Worm (Caenorhabditis elegans) whole organism, L1 larva: Measurements from ENCODE around the gene pqn-51.

Experiments used
- Y116A8C.19 ChIP-seq: sonication (generic microtip); optimal IDR thresholded peaks from 2 replicates; lab custom pipeline; 2016; ENCODE audit warnings: missing compliant biosample characterization, missing genetic modification characterization, borderline replicate concordance
- aha-1 ChIP-seq: fragments of 150-350 bp; optimal IDR thresholded peaks from 2 replicates; lab custom pipeline; 2014; ENCODE audit warnings: missing biosample characterization, missing genetic modification characterization
- blmp-1 ChIP-seq: fragments of 150-350 bp; optimal IDR thresholded peaks from 2 replicates; lab custom pipeline; 2014; ENCODE audit warnings: missing biosample characterization, missing genetic modification characterization
- ceh-88 ChIP-seq: fragments of 200-800 bp; sonication (Bioruptor generic); IDR thresholded peaks from 2 replicates; pipeline ENCODE4 v1.3.6; 2022; ENCODE audit warnings: missing genetic modification characterization, missing compliant biosample characterization
- ceh-90 ChIP-seq: sonication (generic microtip); optimal IDR thresholded peaks from 2 replicates; lab custom pipeline; 2016; ENCODE audit warnings: missing genetic modification characterization, missing compliant biosample characterization
- ces-1 ChIP-seq: fragments of 150-350 bp; optimal IDR thresholded peaks from 2 replicates; lab custom pipeline; 2014; ENCODE audit warnings: missing biosample characterization, missing genetic modification reagents, missing genetic modification characterization
- dpl-1 ChIP-seq, 3 experiments: fragments of 150-350 bp in 2 of 3; sonication (generic microtip) in 1 of 3; optimal IDR thresholded peaks; 2 replicates each; lab custom pipeline; 2014 to 2017; ENCODE audit warnings: missing biosample characterization in 3 of 3, missing genetic modification characterization in 3 of 3, missing genetic modification reagents in 3 of 3
- efl-1 ChIP-seq, 4 experiments: fragments of 150-350 bp; optimal IDR thresholded peaks in 3 of 4; peaks in 1 of 4; 1 replicate in 1 of 4; 2 replicates in 3 of 4; lab custom pipeline; 2014; ENCODE audit warnings: missing biosample characterization in 2 of 4, missing genetic modification characterization in 2 of 4, missing genetic modification reagents in 2 of 4
- egl-13 ChIP-seq: sonication (generic microtip); optimal IDR thresholded peaks from 2 replicates; lab custom pipeline; 2016; ENCODE audit warnings: missing genotype, missing genetic modification reagents, missing genetic modification characterization, missing compliant biosample characterization
- elt-2 ChIP-seq: sonication (generic microtip); optimal IDR thresholded peaks from 2 replicates; lab custom pipeline; 2016; ENCODE audit warnings: missing genetic modification characterization, mild to moderate bottlenecking, inconsistent platforms, missing compliant biosample characterization, missing genetic modification reagents
- elt-3 ChIP-seq, 6 experiments: fragments of 150-350 bp in 1 of 6; sonication (generic microtip); optimal IDR thresholded peaks; 2 replicates each; lab custom pipeline; 2017 to 2018; ENCODE audit warnings: missing biosample characterization in 6 of 6, missing genetic modification characterization in 6 of 6, inconsistent platforms in 1 of 6
- fkh-10 ChIP-seq: sonication (generic microtip); optimal IDR thresholded peaks from 2 replicates; lab custom pipeline; 2017; ENCODE audit warnings: missing biosample characterization, missing genetic modification reagents, missing genetic modification characterization
- fkh-4 ChIP-seq: sonication (generic microtip); optimal IDR thresholded peaks from 2 replicates; lab custom pipeline; 2016; ENCODE audit warnings: missing compliant biosample characterization, missing genetic modification characterization, borderline replicate concordance
- fkh-8 ChIP-seq: sonication (generic microtip); optimal IDR thresholded peaks from 2 replicates; lab custom pipeline; 2016; ENCODE audit warnings: mild to moderate bottlenecking, missing genetic modification characterization, missing compliant biosample characterization
- hlh-17 ChIP-seq: fragments of 200-800 bp; sonication (Bioruptor generic); optimal IDR thresholded peaks from 2 replicates; lab custom pipeline; 2018; ENCODE audit warnings: missing genetic modification characterization, mild to moderate bottlenecking, missing compliant biosample characterization, moderate library complexity, borderline replicate concordance
- hpl-2 ChIP-seq: fragments of 150-350 bp; optimal IDR thresholded peaks from 2 replicates; lab custom pipeline; 2014; ENCODE audit warnings: missing biosample characterization, missing genetic modification reagents, missing genetic modification characterization
- jun-1 ChIP-seq: fragments of 150-350 bp; optimal IDR thresholded peaks from 2 replicates; lab custom pipeline; 2014; ENCODE audit warnings: missing biosample characterization, missing genetic modification reagents, missing genetic modification characterization
- lin-35 ChIP-seq, 2 experiments: fragments of 150-350 bp; optimal IDR thresholded peaks; 2 replicates each; lab custom pipeline; 2014; ENCODE audit warnings: missing biosample characterization in 2 of 2, missing genetic modification characterization in 2 of 2, missing genetic modification reagents in 2 of 2
- lir-3 ChIP-seq: sonication (generic microtip); optimal IDR thresholded peaks from 2 replicates; lab custom pipeline; 2016; ENCODE audit warnings: mild to moderate bottlenecking, missing genetic modification characterization, moderate library complexity, missing compliant biosample characterization; ENCODE audit not compliant: poor library complexity
- lsy-2 ChIP-seq, 2 experiments: fragments of 150-350 bp; optimal IDR thresholded peaks; 2 replicates each; lab custom pipeline; 2014; ENCODE audit warnings: missing biosample characterization in 2 of 2, missing genetic modification characterization in 2 of 2
- mdl-1 ChIP-seq, 2 experiments: fragments of 150-350 bp; optimal IDR thresholded peaks; 2 replicates each; lab custom pipeline; 2014 to 2017; ENCODE audit warnings: missing biosample characterization in 2 of 2, missing genetic modification characterization in 2 of 2, inconsistent platforms in 1 of 2
- nhr-12 ChIP-seq: sonication (generic microtip); optimal IDR thresholded peaks from 2 replicates; lab custom pipeline; 2017; ENCODE audit warnings: missing biosample characterization, missing genetic modification characterization
- nhr-20 ChIP-seq: sonication (generic microtip); optimal IDR thresholded peaks from 2 replicates; lab custom pipeline; 2016; ENCODE audit warnings: mild to moderate bottlenecking, missing genetic modification characterization, missing compliant biosample characterization
- nhr-237 ChIP-seq: fragments of 150-350 bp; optimal IDR thresholded peaks from 2 replicates; lab custom pipeline; 2014; ENCODE audit warnings: missing biosample characterization, missing genetic modification characterization
- nhr-28 ChIP-seq: fragments of 150-350 bp; optimal IDR thresholded peaks from 2 replicates; lab custom pipeline; 2014; ENCODE audit warnings: missing biosample characterization, missing genetic modification characterization
- nhr-71 ChIP-seq: sonication (generic microtip); optimal IDR thresholded peaks from 2 replicates; lab custom pipeline; 2016; ENCODE audit warnings: mild to moderate bottlenecking, missing genetic modification characterization, moderate library complexity, missing compliant biosample characterization
- nhr-90 ChIP-seq: sonication (generic microtip); optimal IDR thresholded peaks from 2 replicates; lab custom pipeline; 2016; ENCODE audit warnings: mild to moderate bottlenecking, missing genetic modification characterization, missing compliant biosample characterization; ENCODE audit not compliant: poor library complexity
- pqm-1 ChIP-seq: sonication (generic microtip); optimal IDR thresholded peaks from 3 replicates; lab custom pipeline; 2017; ENCODE audit warnings: missing biosample characterization, missing genetic modification characterization
- rnt-1 ChIP-seq: sonication (generic microtip); optimal IDR thresholded peaks from 2 replicates; lab custom pipeline; 2016; ENCODE audit warnings: mild to moderate bottlenecking, missing genetic modification characterization, moderate library complexity, missing compliant biosample characterization
- skn-1 ChIP-seq: fragments of 150-350 bp; optimal IDR thresholded peaks from 2 replicates; lab custom pipeline; 2014; ENCODE audit warnings: missing biosample characterization, missing genetic modification characterization
- snpc-4 ChIP-seq: fragments of 150-350 bp; optimal IDR thresholded peaks from 2 replicates; lab custom pipeline; 2014; ENCODE audit warnings: missing biosample characterization, missing genetic modification characterization
- snu-23 ChIP-seq: sonication (generic microtip); optimal IDR thresholded peaks from 2 replicates; lab custom pipeline; 2016; ENCODE audit warnings: missing genetic modification characterization, missing compliant biosample characterization
- swsn-7 ChIP-seq: sonication (generic microtip); optimal IDR thresholded peaks from 2 replicates; lab custom pipeline; 2016; ENCODE audit warnings: missing genetic modification characterization, missing compliant biosample characterization
- tlp-1 ChIP-seq: fragments of 150-350 bp; optimal IDR thresholded peaks from 2 replicates; lab custom pipeline; 2014; ENCODE audit warnings: missing biosample characterization, missing genetic modification characterization
- unc-30 ChIP-seq: sonication (generic microtip); optimal IDR thresholded peaks from 2 replicates; lab custom pipeline; 2017; ENCODE audit warnings: missing biosample characterization, missing genetic modification characterization
- unc-98 ChIP-seq: fragments of 200-800 bp; sonication (Bioruptor generic); IDR thresholded peaks from 2 replicates; pipeline ENCODE4 v1.3.6; 2022; ENCODE audit warnings: missing genetic modification characterization, missing compliant biosample characterization

pqn-51 gene

DNA sequence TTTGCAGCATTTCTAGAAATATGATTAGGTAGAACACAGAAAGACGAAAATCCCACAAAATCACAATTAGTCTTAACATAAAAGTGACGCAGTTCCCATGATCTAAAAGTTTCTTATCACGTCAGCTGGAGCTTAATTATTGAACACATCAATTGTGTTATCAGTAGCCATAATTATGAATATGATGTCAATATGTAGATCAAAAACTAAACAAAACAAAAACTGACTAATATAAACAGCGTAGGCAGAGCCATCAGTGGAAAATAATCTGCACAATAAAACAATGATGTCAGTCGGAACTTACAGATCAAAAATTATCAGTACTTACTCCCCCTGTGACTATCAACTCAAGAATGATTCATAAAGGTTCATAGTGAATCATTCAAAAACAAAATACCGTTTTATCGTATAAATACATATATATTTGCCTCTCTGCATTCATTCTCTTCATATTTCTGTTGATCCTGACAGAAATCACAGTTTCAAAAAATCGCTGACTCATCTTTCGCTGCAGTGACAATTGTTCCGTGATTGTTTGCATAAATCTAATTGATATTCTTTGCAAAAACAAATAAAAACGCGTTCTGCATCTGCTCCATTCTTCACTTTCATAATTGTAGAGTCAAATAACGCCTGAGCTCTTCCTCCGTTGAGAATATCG, 37.1 kb upstream of the pqn-51 start, which contains the start of gene srr-6:
srr-6 (plus strand) TSS at position 611 of the 661 bp plus-strand sequence.
- TF ChIP-seq pqm-1 (no peak), skn-1 (tag; lab: Kevin White, UChicago) (no peak), elt-2 (tag; lab: Kevin White, UChicago) (peak; percentile 47), snpc-4 (tag; lab: Kevin White, UChicago) (no peak), nhr-90 (tag; lab: Kevin White, UChicago) (no peak), mdl-1 (tag; optimal IDR thresholded peaks at IDR 0.05; lab: Kevin White, UChicago) (no peak)
- TF ChIP-seq, all 84 proteins: peak for 1

DNA sequence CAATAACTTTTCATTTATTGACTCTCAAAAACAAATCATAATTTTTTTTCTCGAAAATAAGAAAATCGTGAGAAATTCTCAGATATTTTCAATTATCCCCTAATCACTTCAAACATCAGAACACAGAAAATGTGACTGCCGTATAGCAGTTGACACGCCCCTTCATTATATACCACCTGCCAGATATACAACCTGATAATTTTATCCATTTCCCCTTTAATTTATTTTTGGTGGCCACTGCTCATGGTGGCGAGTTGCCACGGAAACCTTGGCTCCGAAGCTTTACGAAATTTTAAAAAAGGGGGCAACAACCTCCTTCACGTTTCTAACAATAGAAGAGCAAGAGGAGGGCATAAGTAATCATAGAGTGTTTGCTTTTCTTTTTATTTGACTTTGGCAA, 32.7 kb upstream of the pqn-51 start:
- no peak for TF ChIP-seq ceh-90 (tag; lab: Kevin White, UChicago)
- peak; percentile 45 for TF ChIP-seq nhr-237
- TF ChIP-seq fkh-8 (tag; lab: Kevin White, UChicago): peak; percentile 77
- TF ChIP-seq nhr-28 (tag; lab: Kevin White, UChicago): no peak
- no peak for TF ChIP-seq lsy-2 (tag; optimal IDR thresholded peaks at IDR 0.05; lab: Kevin White, UChicago)
- no peak for TF ChIP-seq fkh-4 (tag; lab: Kevin White, UChicago)
- no peak for TF ChIP-seq hlh-17 (GFP tag; lab: Kevin White, UChicago)
- peak; percentile 61 for TF ChIP-seq nhr-71 (tag; lab: Kevin White, UChicago)

DNA sequence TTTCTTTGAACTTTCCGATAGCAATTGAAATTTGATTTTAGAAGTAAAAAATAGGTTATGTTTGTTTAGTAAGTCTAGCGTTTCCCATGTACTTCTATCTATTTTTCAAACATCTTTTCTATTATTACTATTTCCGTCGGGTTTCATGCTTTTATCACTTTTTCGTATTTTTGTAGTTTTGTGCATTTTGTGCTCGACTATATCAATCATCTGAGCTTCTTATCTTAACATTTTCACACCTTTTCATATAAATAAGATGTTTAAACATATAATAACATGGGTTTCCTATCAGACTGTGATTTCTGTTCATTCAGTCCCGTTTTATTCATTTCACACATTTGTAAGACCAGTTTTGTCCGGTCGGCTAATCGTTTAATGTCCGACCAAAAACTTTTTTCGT, 31.3 kb upstream of the pqn-51 start:
- peak in 1 of 2 experiments; percentile 13 for TF ChIP-seq lin-35 (GFP tag; optimal IDR thresholded peaks at IDR 0.05; lab: Kevin White, UChicago)
- no peak for TF ChIP-seq efl-1 (optimal IDR thresholded peaks at IDR 0.05; lab: Kevin White, UChicago)
- TF ChIP-seq efl-1 (GFP tag; optimal IDR thresholded peaks at IDR 0.05 in 1 of 2; lab: Kevin White, UChicago): no peak
- no peak for TF ChIP-seq aha-1 (tag; lab: Kevin White, UChicago)
- no peak for TF ChIP-seq nhr-28 (tag; lab: Kevin White, UChicago)
- no peak for TF ChIP-seq swsn-7 (tag; lab: Kevin White, UChicago)
- TF ChIP-seq jun-1 (tag; lab: Kevin White, UChicago): peak; percentile 20
- no peak for TF ChIP-seq blmp-1 (tag; lab: Kevin White, UChicago)
- peak; percentile 66 for TF ChIP-seq tlp-1
- TF ChIP-seq snu-23: no peak
- peak; percentile 3 for TF ChIP-seq nhr-71 (tag; lab: Kevin White, UChicago)
- no peak for TF ChIP-seq hpl-2 (GFP tag; lab: Kevin White, UChicago)
- peak; percentile 35 for TF ChIP-seq nhr-90 (tag; lab: Kevin White, UChicago)
- TF ChIP-seq ceh-90 (tag; lab: Kevin White, UChicago): no peak
- no peak for TF ChIP-seq unc-98
- TF ChIP-seq unc-30 (tag; lab: Kevin White, UChicago): no peak
- TF ChIP-seq elt-2 (tag; lab: Kevin White, UChicago): peak; percentile 92
- no peak for TF ChIP-seq dpl-1 (GFP tag; optimal IDR thresholded peaks at IDR 0.05; lab: Kevin White, UChicago)
- TF ChIP-seq nhr-20 (tag; lab: Kevin White, UChicago): peak; percentile 10

DNA sequence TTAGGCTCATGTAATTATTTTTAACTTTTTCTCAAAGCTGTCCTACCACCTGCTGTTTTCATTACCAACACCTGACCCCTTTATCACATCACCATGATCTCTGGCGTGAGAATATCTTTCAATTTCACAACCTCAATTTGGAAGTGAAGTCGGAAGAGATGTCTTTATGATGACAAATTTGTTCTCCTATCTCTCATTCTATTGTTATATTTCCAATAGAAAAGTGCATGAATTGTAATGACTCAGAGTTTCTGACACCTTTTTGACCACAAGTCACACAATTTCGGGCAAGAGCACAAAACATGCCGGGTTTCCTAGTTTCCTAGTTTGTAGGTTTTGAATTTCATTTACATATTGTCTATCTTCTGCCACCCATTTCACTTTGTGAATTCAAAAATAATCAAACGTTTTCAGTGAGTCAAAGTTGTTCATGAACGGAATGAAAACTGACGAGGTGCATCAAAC, 30.6 kb upstream of the pqn-51 start, which contains the start of gene srr-4:
srr-4 (plus strand) TSS at position 415 of the 465 bp plus-strand sequence.
- no peak for TF ChIP-seq Y116A8C.19 (tag; lab: Kevin White, UChicago)
- TF ChIP-seq lir-3 (tag; lab: Kevin White, UChicago): no peak
- peak; percentile 13 for TF ChIP-seq fkh-8 (tag; lab: Kevin White, UChicago)
- peak; percentile 20 for TF ChIP-seq nhr-71 (tag; lab: Kevin White, UChicago)
- TF ChIP-seq blmp-1 (tag; lab: Kevin White, UChicago): no peak
- TF ChIP-seq skn-1 (tag; lab: Kevin White, UChicago): peak; percentile 79
- TF ChIP-seq rnt-1: no peak

DNA sequence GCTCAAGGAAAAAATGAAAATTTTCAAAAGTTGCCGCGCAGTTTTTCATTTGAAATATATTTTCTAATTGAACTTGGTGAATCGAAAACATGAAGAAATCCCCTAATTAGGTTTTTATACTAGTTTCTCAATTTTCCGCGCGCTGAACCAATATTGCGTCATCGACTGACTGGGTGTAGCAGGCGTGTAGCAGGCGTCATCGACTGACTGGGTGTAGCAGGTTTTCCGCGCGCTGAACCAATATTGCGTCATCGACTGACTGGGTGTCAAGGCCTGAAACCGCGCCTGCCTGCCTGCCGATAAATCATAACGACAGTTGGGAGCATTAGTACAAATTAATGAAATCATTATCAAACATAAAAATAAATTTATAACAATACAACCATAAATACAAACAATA, 26.1 kb upstream of the pqn-51 start:
- TF ChIP-seq elt-3 (tag; optimal IDR thresholded peaks at IDR 0.05; lab: Kevin White, UChicago) (no peak), ceh-88 (no peak), ces-1 (GFP tag; lab: Kevin White, UChicago) (no peak), fkh-10 (no peak), aha-1 (tag; lab: Kevin White, UChicago) (no peak), nhr-12 (tag; lab: Kevin White, UChicago) (no peak), egl-13 (no peak)
